Fruit fly (Drosophila melanogaster): ENCODE results near the gene Gbeta76C.

DNA sequence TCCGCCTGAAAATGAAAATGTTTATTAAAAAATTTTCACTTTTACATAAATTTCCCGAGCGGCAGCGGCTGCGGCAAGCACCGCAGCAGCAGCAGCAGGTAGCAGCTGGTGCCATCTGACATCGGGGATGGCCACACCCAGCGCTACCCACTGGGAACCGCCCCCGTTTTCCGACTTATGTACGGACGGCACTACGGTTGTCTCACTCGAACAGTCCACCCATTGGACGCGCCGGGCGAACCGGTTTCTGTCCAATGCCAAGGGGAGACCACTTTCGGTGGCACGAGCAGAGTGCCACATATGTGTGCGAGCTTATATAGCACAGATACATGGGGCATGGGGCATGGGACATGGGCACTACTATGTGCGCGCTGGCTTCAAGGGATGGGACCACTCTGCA, 4.5 kb upstream of the Gbeta76C start:
- TF ChIP-seq CG8478 (optimal IDR thresholded peaks at IDR 0.05) (no peak), CTCF (optimal IDR thresholded peaks at IDR 0.05) (no peak)
